Worm (Caenorhabditis elegans) whole organism, midembryonic: ENCODE results near the gene C49A9.6.

Experiments used
- T22C8.4 ChIP-seq: fragments of 200-800 bp; sonication (Bioruptor generic); IDR thresholded peaks from 2 replicates; pipeline ENCODE4 v1.3.6; 2022; ENCODE audit warnings: missing genetic modification characterization, missing compliant biosample characterization
- cog-1 ChIP-seq: sonication (generic microtip); optimal IDR thresholded peaks from 2 replicates; lab custom pipeline; 2016; ENCODE audit warnings: missing genetic modification characterization, missing compliant biosample characterization
- flt-1 ChIP-seq: fragments of 200-800 bp; sonication (Bioruptor generic); IDR thresholded peaks from 2 replicates; pipeline ENCODE4 v1.3.6; 2022; ENCODE audit warnings: missing genetic modification characterization, missing compliant biosample characterization
- klf-2 ChIP-seq: fragments of 200-800 bp; sonication (Bioruptor generic); conservative IDR thresholded peaks from 2 replicates; pipeline ENCODE4 v1.3.6; 2022; ENCODE audit warnings: missing genetic modification reagents, missing genetic modification characterization, missing compliant biosample characterization
- med-1 ChIP-seq: sonication (generic microtip); optimal IDR thresholded peaks from 2 replicates; lab custom pipeline; 2017; ENCODE audit warnings: missing genetic modification characterization, mild to moderate bottlenecking, missing compliant biosample characterization, antibody characterized with exemption, missing genetic modification reagents; ENCODE audit not compliant: insufficient read depth
- ref-1 ChIP-seq: fragments of 200-800 bp; sonication (Bioruptor generic); conservative IDR thresholded peaks from 2 replicates; pipeline ENCODE4 v1.3.6; 2022; ENCODE audit warnings: missing genetic modification reagents, missing genetic modification characterization, missing compliant biosample characterization
- tab-1 ChIP-seq: fragments of 200-800 bp; sonication (Bioruptor generic); IDR thresholded peaks from 2 replicates; pipeline ENCODE4 v1.3.6; 2022; ENCODE audit warnings: missing genetic modification characterization, missing compliant biosample characterization
- ztf-23 ChIP-seq: fragments of 200-800 bp; sonication (Bioruptor generic); IDR thresholded peaks from 2 replicates; pipeline ENCODE4 v1.3.6; 2022; ENCODE audit warnings: missing genetic modification reagents, missing genetic modification characterization, missing compliant biosample characterization
- ztf-29 ChIP-seq: fragments of 200-800 bp; sonication (Bioruptor generic); IDR thresholded peaks from 2 replicates; pipeline ENCODE4 v1.3.6; 2022; ENCODE audit warnings: missing genetic modification reagents, missing genetic modification characterization, missing compliant biosample characterization

Gene C49A9.6

ce11 chrIV:6259732-6260131, 49.0 kb downstream of the C49A9.6 start, which contains the start of gene nlp-16:
nlp-16 (minus strand) TSS chrIV:6259832.
- TF ChIP-seq med-1 (no peak), klf-2 (GFP tag; lab: Robert Waterston, UW) (no peak), T22C8.4 (GFP tag; lab: Robert Waterston, UW) (no peak), ztf-23 (GFP tag; lab: Robert Waterston, UW) (no peak), ztf-29 (GFP tag; lab: Robert Waterston, UW) (no peak), ref-1 (no peak), flt-1 (GFP tag; lab: Robert Waterston, UW) (no peak), tab-1 (GFP tag; lab: Robert Waterston, UW) (no peak), cog-1 (tag; lab: Kevin White, UChicago) (no peak)
